Worm (Caenorhabditis elegans) whole organism, young adult: Measurements from ENCODE around the gene rtfo-1.
A peak's percentile ranks its signal among the peaks of the same experiment; 100 is the strongest.

ENCODE experiments used
- B0019.2 ChIP-seq: fragments of 200-800 bp; sonication (Bioruptor generic); conservative IDR thresholded peaks from 2 replicates; pipeline ENCODE4 v1.3.6; 2022; ENCODE audit warnings: missing genetic modification reagents, missing genetic modification characterization, missing compliant biosample characterization
- C06A6.2 ChIP-seq: fragments of 200-800 bp; sonication (Bioruptor generic); conservative IDR thresholded peaks from 2 replicates; pipeline ENCODE4 v1.3.6; 2022; ENCODE audit warnings: missing genetic modification characterization, missing compliant biosample characterization
- D2030.7 ChIP-seq: fragments of 200-800 bp; sonication (Bioruptor generic); IDR thresholded peaks from 2 replicates; pipeline ENCODE4 v1.3.6; 2022; ENCODE audit warnings: missing genetic modification reagents, missing genetic modification characterization, missing compliant biosample characterization
- F33H1.4 ChIP-seq: fragments of 200-800 bp; sonication (Bioruptor generic); IDR thresholded peaks from 2 replicates; pipeline ENCODE4 v1.3.6; 2022; ENCODE audit warnings: missing genetic modification reagents, missing genetic modification characterization, missing compliant biosample characterization
- F39B2.1 ChIP-seq: fragments of 200-800 bp; sonication (Bioruptor generic); IDR thresholded peaks from 2 replicates; pipeline ENCODE4 v1.3.6; 2022; ENCODE audit warnings: missing genetic modification reagents, missing genetic modification characterization, missing compliant biosample characterization
- Y56A3A.18 ChIP-seq: fragments of 200-800 bp; sonication (Bioruptor generic); IDR thresholded peaks from 2 replicates; pipeline ENCODE4 v1.3.6; 2022; ENCODE audit warnings: missing genetic modification reagents, missing genetic modification characterization, missing compliant biosample characterization
- Y95B8A.8 ChIP-seq: fragments of 200-800 bp; sonication (Bioruptor generic); IDR thresholded peaks from 2 replicates; pipeline ENCODE4 v1.3.6; 2022; ENCODE audit warnings: missing genetic modification reagents, missing genetic modification characterization, missing compliant biosample characterization
- ZK185.1 ChIP-seq: sonication (generic microtip); optimal IDR thresholded peaks from 2 replicates; lab custom pipeline; 2016; ENCODE audit warnings: mild to moderate bottlenecking, missing genetic modification characterization, missing compliant biosample characterization; ENCODE audit not compliant: poor library complexity, severe bottlenecking
- aptf-2 ChIP-seq: fragments of 200-800 bp; sonication (Bioruptor generic); conservative IDR thresholded peaks from 2 replicates; pipeline ENCODE4 v1.3.6; 2022; ENCODE audit warnings: missing genetic modification reagents, missing genetic modification characterization, missing compliant biosample characterization
- attf-6 ChIP-seq: fragments of 200-800 bp; sonication (Bioruptor generic); IDR thresholded peaks from 2 replicates; pipeline ENCODE4 v1.3.6; 2022; ENCODE audit warnings: missing genetic modification reagents, missing genetic modification characterization, missing compliant biosample characterization
- ccch-3 ChIP-seq: fragments of 200-800 bp; sonication (Bioruptor generic); optimal IDR thresholded peaks from 2 replicates; lab custom pipeline; 2018; ENCODE audit warnings: mild to moderate bottlenecking, missing genetic modification characterization, missing compliant biosample characterization
- ceh-100 ChIP-seq: fragments of 200-800 bp; sonication (Bioruptor generic); IDR thresholded peaks from 2 replicates; pipeline ENCODE4 v1.3.6; 2022; ENCODE audit warnings: missing genetic modification reagents, missing genetic modification characterization, missing compliant biosample characterization
- ceh-40 ChIP-seq: fragments of 200-800 bp; sonication (Bioruptor generic); IDR thresholded peaks from 2 replicates; pipeline ENCODE4 v1.3.6; 2022; ENCODE audit warnings: missing genetic modification characterization, missing compliant biosample characterization
- ceh-91 ChIP-seq: fragments of 200-800 bp; sonication (Bioruptor generic); IDR thresholded peaks from 2 replicates; pipeline ENCODE4 v1.3.6; 2022; ENCODE audit warnings: missing genetic modification reagents, missing genetic modification characterization, missing compliant biosample characterization
- dox-1 ChIP-seq: fragments of 200-800 bp; sonication (Bioruptor generic); IDR thresholded peaks from 2 replicates; pipeline ENCODE4 v1.3.6; 2022; ENCODE audit warnings: missing genetic modification reagents, missing genetic modification characterization, missing compliant biosample characterization
- efl-1 ChIP-seq: fragments of 150-350 bp; optimal IDR thresholded peaks from 2 replicates; lab custom pipeline; 2014; ENCODE audit warnings: missing biosample characterization, missing genetic modification reagents, missing genetic modification characterization
- egl-44 ChIP-seq: fragments of 200-800 bp; sonication (Bioruptor generic); IDR thresholded peaks from 2 replicates; pipeline ENCODE4 v1.3.6; 2022; ENCODE audit warnings: missing genetic modification reagents, missing genetic modification characterization, missing compliant biosample characterization
- egrh-3 ChIP-seq: fragments of 200-800 bp; sonication (Bioruptor generic); IDR thresholded peaks from 2 replicates; pipeline ENCODE4 v1.3.6; 2022; ENCODE audit warnings: missing genetic modification reagents, missing genetic modification characterization, missing compliant biosample characterization
- ekl-4 ChIP-seq: fragments of 200-800 bp; sonication (Bioruptor generic); IDR thresholded peaks from 2 replicates; pipeline ENCODE4 v1.3.6; 2022; ENCODE audit warnings: missing genetic modification reagents, missing genetic modification characterization, missing compliant biosample characterization
- him-1 ChIP-seq: sonication (generic microtip); optimal IDR thresholded peaks from 2 replicates; lab custom pipeline; 2016; ENCODE audit warnings: missing genotype, missing genetic modification reagents, missing genetic modification characterization, missing compliant biosample characterization
- hsf-1 ChIP-seq: fragments of 200-800 bp; sonication (Bioruptor generic); IDR thresholded peaks from 2 replicates; pipeline ENCODE4 v1.3.6; 2022; ENCODE audit warnings: missing genetic modification reagents, missing genetic modification characterization, missing compliant biosample characterization
- lin-35 ChIP-seq, 3 experiments: fragments of 150-350 bp in 2 of 3; sonication (generic microtip) in 1 of 3; optimal IDR thresholded peaks; 2 replicates each; lab custom pipeline; 2014 to 2018; ENCODE audit warnings: missing biosample characterization in 3 of 3, missing genetic modification characterization in 3 of 3, missing genetic modification reagents in 3 of 3
- madf-3 ChIP-seq: fragments of 200-800 bp; sonication (Bioruptor generic); IDR thresholded peaks from 2 replicates; pipeline ENCODE4 v1.3.6; 2022; ENCODE audit warnings: missing genetic modification reagents, missing genetic modification characterization, missing compliant biosample characterization
- madf-6 ChIP-seq: fragments of 200-800 bp; sonication (Bioruptor generic); IDR thresholded peaks from 2 replicates; pipeline ENCODE4 v1.3.6; 2022; ENCODE audit warnings: missing genetic modification reagents, missing genetic modification characterization, missing compliant biosample characterization
- mxl-1 ChIP-seq: sonication (generic microtip); optimal IDR thresholded peaks from 2 replicates; lab custom pipeline; 2016; ENCODE audit warnings: missing genetic modification characterization, missing compliant biosample characterization
- nfyb-1 ChIP-seq: fragments of 200-800 bp; sonication (Bioruptor generic); IDR thresholded peaks from 2 replicates; pipeline ENCODE4 v1.3.6; 2022; ENCODE audit warnings: missing genetic modification reagents, missing genetic modification characterization, missing compliant biosample characterization
- pbrm-1 ChIP-seq: fragments of 200-800 bp; sonication (Bioruptor generic); IDR thresholded peaks from 2 replicates; pipeline ENCODE4 v1.3.6; 2022; ENCODE audit warnings: missing genetic modification reagents, missing genetic modification characterization, missing compliant biosample characterization
- rcor-1 ChIP-seq: fragments of 200-800 bp; sonication (Bioruptor generic); IDR thresholded peaks from 2 replicates; pipeline ENCODE4 v1.3.6; 2022; ENCODE audit warnings: missing genetic modification reagents, missing genetic modification characterization, missing compliant biosample characterization
- rec-8 ChIP-seq, 2 experiments: sonication (generic microtip); optimal IDR thresholded peaks; 2 replicates each; lab custom pipeline; 2016; ENCODE audit warnings: mild to moderate bottlenecking in 2 of 2, missing genetic modification characterization in 2 of 2, missing genetic modification reagents in 2 of 2, missing genotype in 2 of 2, missing biosample characterization in 1 of 2, missing compliant biosample characterization in 1 of 2, moderate library complexity in 1 of 2
- snpc-1.1 ChIP-seq: sonication (generic microtip); optimal IDR thresholded peaks from 2 replicates; lab custom pipeline; 2017; ENCODE audit warnings: missing genetic modification characterization, mild to moderate bottlenecking, missing compliant biosample characterization, antibody characterized with exemption, moderate library complexity, missing genotype, missing genetic modification reagents; ENCODE audit not compliant: insufficient read depth
- unc-62 ChIP-seq: fragments of 150-350 bp; optimal IDR thresholded peaks from 2 replicates; lab custom pipeline; 2014; ENCODE audit warnings: missing biosample characterization, missing genetic modification reagents, missing genetic modification characterization
- ztf-25 ChIP-seq: fragments of 200-800 bp; sonication (Bioruptor generic); IDR thresholded peaks from 2 replicates; pipeline ENCODE4 v1.3.6; 2022; ENCODE audit warnings: missing genetic modification reagents, missing genetic modification characterization, missing compliant biosample characterization

Gene rtfo-1

DNA sequence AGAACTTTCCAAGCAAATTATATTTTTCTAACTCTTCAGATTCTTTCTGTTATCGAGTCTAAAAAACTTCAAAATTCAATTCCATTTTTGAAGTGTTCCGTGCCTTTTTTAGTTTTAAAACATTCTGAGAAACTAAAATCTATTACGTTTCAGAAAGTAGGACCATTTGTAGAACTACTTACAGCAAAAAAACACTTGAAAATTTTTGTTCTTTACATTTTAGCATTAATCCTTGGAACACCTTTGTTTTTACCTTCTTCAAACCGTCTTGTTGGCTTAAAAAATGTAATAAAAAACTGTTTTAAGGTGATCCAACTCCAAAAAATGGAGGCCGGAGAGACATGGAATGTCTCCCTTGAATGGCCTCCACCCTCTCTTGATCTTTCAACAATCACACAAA, 25.8 kb upstream of the rtfo-1 start, which contains the start of gene dop-2:
dop-2 (plus strand) TSS at position 301 of the 400 bp plus-strand sequence.
- TF ChIP-seq unc-62 (no peak), aptf-2 (GFP tag; lab: Robert Waterston, UW) (no peak), pbrm-1 (GFP tag; lab: Robert Waterston, UW) (no peak), C06A6.2 (no peak), F33H1.4 (GFP tag; lab: Robert Waterston, UW) (no peak), mxl-1 (tag; lab: Kevin White, UChicago) (no peak), him-1 (tag; lab: Kevin White, UChicago) (no peak), hsf-1 (GFP tag; lab: Robert Waterston, UW) (no peak), efl-1 (GFP tag; lab: Kevin White, UChicago) (no peak), lin-35 (GFP tag; optimal IDR thresholded peaks at IDR 0.05; lab: Kevin White, UChicago) (no peak), ZK185.1 (tag; lab: Kevin White, UChicago) (no peak), rec-8 (tag; optimal IDR thresholded peaks at IDR 0.05; lab: Kevin White, UChicago) (no peak), ztf-25 (GFP tag; lab: Robert Waterston, UW) (no peak), ceh-100 (GFP tag; lab: Robert Waterston, UW) (no peak)

- TF ChIP-seq F33H1.4 (GFP tag; lab: Robert Waterston, UW) = peak; percentile 29; the same call in 1 of the 2 replicates
- TF ChIP-seq ekl-4 (GFP tag; lab: Robert Waterston, UW) = peak; percentile 77
- peak; percentile 66 for TF ChIP-seq egrh-3 (GFP tag; lab: Robert Waterston, UW)
- 0 out of 2 replicates have a peak, but pooled peaks have one; percentile 55 for TF ChIP-seq B0019.2
- TF ChIP-seq ceh-40 = 0 out of 2 replicates have a peak, but pooled peaks have one; percentile 56
- TF ChIP-seq ceh-91 = peak; percentile 12; the same call in 1 of the 2 replicates
- TF ChIP-seq Y56A3A.18 (GFP tag; lab: Robert Waterston, UW) = peak; percentile 76; the same call in 1 of the 2 replicates
- 0 out of 2 replicates have a peak, but pooled peaks have one; percentile 40 for TF ChIP-seq nfyb-1
- TF ChIP-seq ceh-100 (GFP tag; lab: Robert Waterston, UW) = peak; percentile 47; the same call in 1 of the 2 replicates
- TF ChIP-seq Y95B8A.8 (GFP tag; lab: Robert Waterston, UW) = peak; percentile 22; the same call in 1 of the 2 replicates
- peak; percentile 62; the same call in 1 of the 2 replicates for TF ChIP-seq egl-44 (GFP tag; lab: Robert Waterston, UW)
- TF ChIP-seq D2030.7 (GFP tag; lab: Robert Waterston, UW) = peak; percentile 59; the same call in 1 of the 2 replicates
- TF ChIP-seq pbrm-1 (GFP tag; lab: Robert Waterston, UW) = peak; percentile 69
- TF ChIP-seq dox-1 (GFP tag; lab: Robert Waterston, UW) = peak; percentile 96
- 0 out of 2 replicates have a peak, but pooled peaks have one; percentile 68 for TF ChIP-seq F39B2.1 (GFP tag; lab: Robert Waterston, UW)
- TF ChIP-seq madf-3 (GFP tag; lab: Robert Waterston, UW) = peak; percentile 82
- TF ChIP-seq hsf-1 (GFP tag; lab: Robert Waterston, UW) = peak; percentile 99
- peak; percentile 66 for TF ChIP-seq attf-6 (GFP tag; lab: Robert Waterston, UW)
- peak; percentile 60 for TF ChIP-seq rcor-1 (GFP tag; lab: Robert Waterston, UW)
- peak; percentile 67 for TF ChIP-seq madf-6 (GFP tag; lab: Robert Waterston, UW)
- TF ChIP-seq, all 124 proteins: peak for 20; not testable (repeated sequence) for 104
Measured at ce11 chrV:9603488-9603887, 21.0 kb upstream of the rtfo-1 start.

DNA sequence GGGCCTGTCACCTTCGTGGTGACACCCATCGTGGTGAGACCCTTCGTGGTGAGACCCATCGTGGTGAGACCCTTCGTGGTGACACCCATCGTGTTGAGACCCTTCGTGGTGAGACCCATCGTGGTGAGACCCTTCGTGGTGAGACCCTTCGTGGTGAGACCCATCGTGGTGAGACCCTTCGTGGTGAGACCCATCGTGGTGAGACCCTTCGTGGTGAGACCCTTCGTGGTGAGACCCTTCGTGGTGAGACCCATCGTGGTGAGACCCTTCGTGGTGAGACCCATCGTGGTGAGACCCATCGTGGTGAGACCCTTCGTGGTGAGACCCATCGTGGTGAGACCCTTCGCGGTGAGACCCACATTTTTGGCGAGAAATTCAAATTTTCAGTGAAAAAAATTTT, 19.5 kb upstream of the rtfo-1 start:
- TF ChIP-seq egrh-3 (GFP tag; lab: Robert Waterston, UW) = peak; percentile 93
- TF ChIP-seq D2030.7 (GFP tag; lab: Robert Waterston, UW) = peak; percentile 17; the same call in 1 of the 2 replicates
- TF ChIP-seq F33H1.4 (GFP tag; lab: Robert Waterston, UW) = peak; percentile 51

DNA sequence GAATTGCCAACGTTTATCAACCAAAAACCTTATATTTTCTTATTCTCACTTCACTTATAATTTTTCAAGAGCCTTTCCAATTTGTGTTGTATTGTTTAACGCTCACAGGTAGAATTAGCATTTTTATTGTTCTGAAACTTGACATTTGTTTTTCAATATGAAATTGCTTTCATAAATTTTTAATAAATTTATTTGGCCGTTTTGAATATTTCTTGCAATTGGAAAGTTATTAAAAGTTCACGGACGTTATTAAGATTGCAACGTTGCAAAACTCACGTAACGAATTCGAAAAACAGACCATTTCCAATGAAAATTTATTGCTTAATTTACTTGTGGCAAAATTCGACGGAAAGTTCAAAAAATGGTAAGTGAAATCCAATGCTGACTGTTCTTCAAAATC, 7.9 kb upstream of the rtfo-1 start, which contains the start of gene K09G1.2:
K09G1.2 (plus strand) TSS at position 301 of the 400 bp plus-strand sequence.
- TF ChIP-seq snpc-1.1 (tag; lab: Kevin White, UChicago) (no peak), pbrm-1 (GFP tag; lab: Robert Waterston, UW) (no peak), C06A6.2 (no peak), ccch-3 (GFP tag; lab: Kevin White, UChicago) (no peak)
